Fruit fly (Drosophila melanogaster) whole organism, prepupa: ENCODE data around the gene CG42717.

ENCODE experiments used
- Blimp-1 ChIP-seq: fragments of 200-800 bp; sonication (Bioruptor generic); optimal IDR thresholded peaks from 3 replicates; lab custom pipeline; 2017; ENCODE audit warnings: missing biosample characterization, missing genetic modification characterization, mild to moderate bottlenecking, moderate library complexity, missing genetic modification reagents
- CG10631 ChIP-seq: fragments of 200-800 bp; sonication (Bioruptor generic); optimal IDR thresholded peaks from 2 replicates; lab custom pipeline; 2016; ENCODE audit warnings: missing biosample characterization, missing genetic modification characterization
- CG10669 ChIP-seq: fragments of 200-800 bp; sonication (Bioruptor generic); optimal IDR thresholded peaks from 3 replicates; lab custom pipeline; 2018; ENCODE audit warnings: missing biosample characterization, mild to moderate bottlenecking, missing genetic modification characterization, moderate library complexity
- CG11294 ChIP-seq: fragments of 200-800 bp; sonication (Bioruptor generic); IDR thresholded peaks from 2 replicates; pipeline ENCODE4 v1.3.6; 2022; ENCODE audit warnings: missing biosample characterization, missing genetic modification characterization
- CG11902 ChIP-seq: fragments of 200-800 bp; sonication (Bioruptor generic); optimal IDR thresholded peaks from 3 replicates; lab custom pipeline; 2016; ENCODE audit warnings: missing biosample characterization, missing genetic modification characterization
- CG1621 ChIP-seq: fragments of 200-800 bp; sonication (Bioruptor generic); optimal IDR thresholded peaks from 3 replicates; lab custom pipeline; 2018; ENCODE audit warnings: missing biosample characterization, mild to moderate bottlenecking, missing genetic modification characterization
- CG16779 ChIP-seq: fragments of 200-800 bp; sonication (Bioruptor generic); optimal IDR thresholded peaks from 3 replicates; lab custom pipeline; 2017; ENCODE audit warnings: missing biosample characterization, mild to moderate bottlenecking, missing genetic modification characterization
- CG3032 ChIP-seq: fragments of 200-800 bp; optimal IDR thresholded peaks from 2 replicates; lab custom pipeline; 2019; ENCODE audit warnings: missing biosample characterization, mild to moderate bottlenecking, missing genetic modification characterization, moderate library complexity
- CG31627 ChIP-seq: fragments of 200-800 bp; sonication (Bioruptor generic); optimal IDR thresholded peaks from 3 replicates; lab custom pipeline; 2016; ENCODE audit warnings: missing biosample characterization, missing genetic modification characterization
- CG32006 ChIP-seq: fragments of 200-800 bp; sonication (Bioruptor generic); optimal IDR thresholded peaks from 3 replicates; lab custom pipeline; 2017; ENCODE audit warnings: missing biosample characterization, mild to moderate bottlenecking, missing genetic modification characterization
- CG34406 ChIP-seq: fragments of 200-800 bp; sonication (Bioruptor generic); optimal IDR thresholded peaks from 3 replicates; lab custom pipeline; 2016; ENCODE audit warnings: missing biosample characterization, missing genetic modification characterization
- CG3919 ChIP-seq: fragments of 200-800 bp; sonication (Bioruptor generic); optimal IDR thresholded peaks from 3 replicates; lab custom pipeline; 2016; ENCODE audit warnings: missing biosample characterization, missing genetic modification characterization
- CG4318 ChIP-seq: fragments of 200-800 bp; sonication (Bioruptor generic); optimal IDR thresholded peaks from 3 replicates; lab custom pipeline; 2017; ENCODE audit warnings: missing biosample characterization, mild to moderate bottlenecking, missing genetic modification characterization
- CG6163 ChIP-seq: fragments of 200-800 bp; sonication (Bioruptor generic); IDR thresholded peaks from 3 replicates; pipeline ENCODE4 v1.3.6; 2022; ENCODE audit warnings: missing biosample characterization, missing genetic modification characterization
- CG6276 ChIP-seq: fragments of 200-800 bp; sonication (Bioruptor generic); optimal IDR thresholded peaks from 2 replicates; lab custom pipeline; 2017; ENCODE audit warnings: missing biosample characterization, mild to moderate bottlenecking, missing genetic modification characterization
- CG6792 ChIP-seq: fragments of 200-800 bp; sonication (Bioruptor generic); optimal IDR thresholded peaks from 3 replicates; lab custom pipeline; 2016; ENCODE audit warnings: missing biosample characterization, missing genetic modification characterization
- CG6854 ChIP-seq: fragments of 200-800 bp; sonication (Bioruptor generic); optimal IDR thresholded peaks from 2 replicates; lab custom pipeline; 2017; ENCODE audit warnings: missing biosample characterization, mild to moderate bottlenecking, missing genetic modification characterization
- CG8119 ChIP-seq: fragments of 200-800 bp; sonication (Bioruptor generic); IDR thresholded peaks from 3 replicates; pipeline ENCODE4 v1.3.6; 2022; ENCODE audit warnings: missing biosample characterization, missing genetic modification characterization
- CG8319 ChIP-seq: fragments of 200-800 bp; sonication (Bioruptor generic); optimal IDR thresholded peaks from 3 replicates; lab custom pipeline; 2016; ENCODE audit warnings: missing biosample characterization, missing genetic modification characterization
- CG8632 ChIP-seq: fragments of 200-800 bp; sonication (Bioruptor generic); optimal IDR thresholded peaks from 3 replicates; lab custom pipeline; 2016; ENCODE audit warnings: missing biosample characterization, missing genetic modification characterization
- CG9139 ChIP-seq: fragments of 200-800 bp; sonication (Bioruptor generic); optimal IDR thresholded peaks from 3 replicates; lab custom pipeline; 2017; ENCODE audit warnings: missing biosample characterization, mild to moderate bottlenecking, missing genetic modification characterization
- Eip75B ChIP-seq: fragments of 200-800 bp; sonication (Bioruptor generic); optimal IDR thresholded peaks from 3 replicates; lab custom pipeline; 2016; ENCODE audit warnings: missing biosample characterization, missing genetic modification characterization
- Eip93F ChIP-seq: fragments of 200-800 bp; sonication (Bioruptor generic); optimal IDR thresholded peaks from 2 replicates; lab custom pipeline; 2016; ENCODE audit warnings: missing biosample characterization, mild to moderate bottlenecking, missing genetic modification characterization
- Ets21C ChIP-seq: fragments of 200-800 bp; sonication (Bioruptor generic); optimal IDR thresholded peaks from 3 replicates; lab custom pipeline; 2016; ENCODE audit warnings: missing biosample characterization, missing genetic modification characterization
- Ets96B ChIP-seq: fragments of 200-800 bp; optimal IDR thresholded peaks from 2 replicates; lab custom pipeline; 2019; ENCODE audit warnings: missing biosample characterization, mild to moderate bottlenecking, missing genetic modification characterization, moderate library complexity
- Gug ChIP-seq: fragments of 200-800 bp; sonication (Bioruptor generic); IDR thresholded peaks from 2 replicates; pipeline ENCODE4 v1.3.6; 2022; ENCODE audit warnings: missing biosample characterization, missing genetic modification characterization
- Hr38 ChIP-seq: sonication (Bioruptor generic); optimal IDR thresholded peaks from 2 replicates; lab custom pipeline; 2016; ENCODE audit warnings: missing biosample characterization, missing genetic modification characterization
- Hr39 ChIP-seq: fragments of 200-800 bp; sonication (Bioruptor generic); optimal IDR thresholded peaks from 2 replicates; lab custom pipeline; 2016; ENCODE audit warnings: missing biosample characterization, missing genetic modification characterization
- Hr4 ChIP-seq: fragments of 200-800 bp; sonication (Bioruptor generic); optimal IDR thresholded peaks from 3 replicates; lab custom pipeline; 2016; ENCODE audit warnings: missing biosample characterization, missing genetic modification characterization
- Lpt ChIP-seq: fragments of 200-800 bp; sonication (Bioruptor generic); optimal IDR thresholded peaks from 3 replicates; lab custom pipeline; 2016; ENCODE audit warnings: missing biosample characterization, missing genetic modification characterization
- Met ChIP-seq: fragments of 200-800 bp; sonication (Bioruptor generic); optimal IDR thresholded peaks from 3 replicates; lab custom pipeline; 2016; ENCODE audit warnings: missing biosample characterization, missing genetic modification characterization
- OdsH ChIP-seq: fragments of 200-800 bp; sonication (Bioruptor generic); optimal IDR thresholded peaks from 3 replicates; lab custom pipeline; 2016; ENCODE audit warnings: missing biosample characterization, missing genetic modification characterization
- Smox ChIP-seq: fragments of 200-800 bp; sonication (Bioruptor generic); optimal IDR thresholded peaks from 3 replicates; lab custom pipeline; 2016; ENCODE audit warnings: missing biosample characterization, missing genetic modification characterization
- Sox102F ChIP-seq: fragments of 200-800 bp; sonication (Bioruptor generic); optimal IDR thresholded peaks from 2 replicates; lab custom pipeline; 2016; ENCODE audit warnings: missing biosample characterization, mild to moderate bottlenecking, missing genetic modification characterization
- Sox14 ChIP-seq: fragments of 200-800 bp; sonication (Bioruptor generic); optimal IDR thresholded peaks from 3 replicates; lab custom pipeline; 2016; ENCODE audit warnings: missing biosample characterization, missing genetic modification characterization
- Sox15 ChIP-seq: fragments of 200-800 bp; sonication (Bioruptor generic); optimal IDR thresholded peaks from 3 replicates; lab custom pipeline; 2016; ENCODE audit warnings: missing biosample characterization, missing genetic modification characterization
- achi ChIP-seq: fragments of 200-800 bp; sonication (Bioruptor generic); optimal IDR thresholded peaks from 3 replicates; lab custom pipeline; 2016; ENCODE audit warnings: missing biosample characterization, missing genetic modification characterization
- acj6 ChIP-seq: fragments of 200-800 bp; sonication (Bioruptor generic); optimal IDR thresholded peaks from 3 replicates; lab custom pipeline; 2016; ENCODE audit warnings: missing biosample characterization, missing genetic modification characterization
- cyc ChIP-seq: fragments of 200-800 bp; sonication (Bioruptor generic); optimal IDR thresholded peaks from 3 replicates; lab custom pipeline; 2016; ENCODE audit warnings: missing biosample characterization, missing genetic modification characterization
- dac ChIP-seq: fragments of 200-800 bp; sonication (Bioruptor generic); optimal IDR thresholded peaks from 2 replicates; lab custom pipeline; 2017; ENCODE audit warnings: missing biosample characterization, mild to moderate bottlenecking, missing genetic modification characterization
- dsx ChIP-seq: fragments of 200-800 bp; optimal IDR thresholded peaks from 3 replicates; lab custom pipeline; 2019; ENCODE audit warnings: missing biosample characterization, mild to moderate bottlenecking, missing genetic modification characterization, moderate library complexity; ENCODE audit not compliant: poor library complexity, severe bottlenecking
- eg ChIP-seq: fragments of 200-800 bp; sonication (Bioruptor generic); IDR thresholded peaks from 3 replicates; pipeline ENCODE4 v1.3.6; 2022; ENCODE audit warnings: missing biosample characterization, missing genetic modification characterization
- esn ChIP-seq: fragments of 200-800 bp; sonication (Bioruptor generic); optimal IDR thresholded peaks from 2 replicates; lab custom pipeline; 2016; ENCODE audit warnings: missing biosample characterization, mild to moderate bottlenecking, missing genetic modification characterization, moderate library complexity
- fd59A ChIP-seq: fragments of 200-800 bp; sonication (Bioruptor generic); optimal IDR thresholded peaks from 2 replicates; lab custom pipeline; 2017; ENCODE audit warnings: missing biosample characterization, mild to moderate bottlenecking, missing genetic modification characterization, missing genetic modification reagents
- fd85E ChIP-seq: fragments of 200-800 bp; sonication (Bioruptor generic); optimal IDR thresholded peaks from 3 replicates; lab custom pipeline; 2016; ENCODE audit warnings: missing biosample characterization, missing genetic modification characterization
- fkh ChIP-seq: fragments of 200-800 bp; sonication (Bioruptor generic); optimal IDR thresholded peaks from 3 replicates; lab custom pipeline; 2017; ENCODE audit warnings: missing biosample characterization, mild to moderate bottlenecking, missing genetic modification characterization, moderate library complexity
- pdm3 ChIP-seq: fragments of 200-800 bp; sonication (Bioruptor generic); optimal IDR thresholded peaks from 3 replicates; lab custom pipeline; 2016; ENCODE audit warnings: missing biosample characterization, missing genetic modification characterization
- salr ChIP-seq, 2 experiments: fragments of 200-800 bp; sonication (Bioruptor generic); optimal IDR thresholded peaks; 3 replicates each; lab custom pipeline; 2016 to 2018; ENCODE audit warnings: missing biosample characterization in 2 of 2, missing genetic modification characterization in 2 of 2, mild to moderate bottlenecking in 1 of 2
- spab ChIP-seq: fragments of 200-800 bp; sonication (Bioruptor generic); optimal IDR thresholded peaks from 2 replicates; lab custom pipeline; 2017; ENCODE audit warnings: missing biosample characterization, mild to moderate bottlenecking, missing genetic modification characterization, missing genetic modification reagents
- svp ChIP-seq: fragments of 200-800 bp; sonication (Bioruptor generic); peaks from one replicate; lab custom pipeline; 2016; ENCODE audit warnings: missing biosample characterization, missing genetic modification characterization
- topi ChIP-seq: fragments of 200-800 bp; sonication (Bioruptor generic); optimal IDR thresholded peaks from 3 replicates; lab custom pipeline; 2016; ENCODE audit warnings: missing biosample characterization, missing genetic modification characterization
- vri ChIP-seq: fragments of 200-800 bp; sonication (Bioruptor generic); optimal IDR thresholded peaks from 3 replicates; lab custom pipeline; 2016; ENCODE audit warnings: missing biosample characterization, mild to moderate bottlenecking, missing genetic modification characterization

Gene CG42717

DNA sequence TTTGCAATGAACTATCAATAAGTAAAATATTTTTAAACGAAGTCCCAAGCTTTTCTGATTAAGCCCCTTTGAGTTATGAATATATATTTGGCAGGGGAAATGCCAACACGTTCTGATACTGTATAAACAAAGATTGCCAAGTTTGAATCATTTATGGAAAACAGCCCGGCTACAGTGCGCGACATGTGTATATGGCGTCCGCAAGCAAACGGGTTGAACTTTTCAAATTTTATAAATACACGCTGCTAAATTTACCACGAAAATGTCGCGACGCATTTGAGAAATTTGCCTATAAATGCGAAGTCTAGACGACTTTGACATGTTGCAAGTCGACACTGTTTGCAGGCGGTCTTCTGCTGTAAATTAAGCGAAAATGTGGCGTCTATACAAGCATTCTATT is 15.1 kb upstream of the CG42717 start:
- peak; percentile 51 for TF ChIP-seq achi (GFP tag; lab: Kevin White, UChicago)
- TF ChIP-seq Ets21C = peak; percentile 67
- TF ChIP-seq CG9139 (GFP tag; lab: Kevin White, UChicago) = peak; percentile 62
- TF ChIP-seq spab (GFP tag; lab: Kevin White, UChicago) = peak; percentile 66
- peak; percentile 80 for TF ChIP-seq Hr39 (GFP tag; lab: Kevin White, UChicago)
- TF ChIP-seq topi (GFP tag; lab: Kevin White, UChicago) = peak; percentile 83
- peak; percentile 41 for TF ChIP-seq Blimp-1 (GFP tag; lab: Kevin White, UChicago)
- TF ChIP-seq CG11902 (GFP tag; lab: Kevin White, UChicago) = peak; percentile 55
- no peak for TF ChIP-seq fd85E (GFP tag; lab: Kevin White, UChicago)
- no peak for TF ChIP-seq CG4318 (GFP tag; lab: Kevin White, UChicago)
- peak; percentile 88 for TF ChIP-seq svp (GFP tag; lab: Kevin White, UChicago)
- TF ChIP-seq Eip75B (GFP tag; lab: Kevin White, UChicago) = peak; percentile 61
- peak; percentile 83 for TF ChIP-seq Met (GFP tag; lab: Kevin White, UChicago)
- TF ChIP-seq CG34406 (GFP tag; lab: Kevin White, UChicago) = peak; percentile 64
- no peak for TF ChIP-seq Hr38 (GFP tag; lab: Kevin White, UChicago)
- peak; percentile 46 for TF ChIP-seq Lpt
- peak; percentile 33 for TF ChIP-seq vri
- peak; percentile 62 for TF ChIP-seq CG8632 (GFP tag; lab: Kevin White, UChicago)
- TF ChIP-seq CG11294 = peak; percentile 45; the same call in 1 of the 2 replicates
- no peak for TF ChIP-seq dac
- TF ChIP-seq CG1621 (tag; lab: Kevin White, UChicago) = peak; percentile 74
- TF ChIP-seq CG31627 = peak; percentile 81
- no peak for TF ChIP-seq dsx (GFP tag; lab: Kevin White, UChicago)
- peak; percentile 13 for TF ChIP-seq Eip93F (GFP tag; lab: Kevin White, UChicago)
- peak; percentile 59 for TF ChIP-seq CG6792 (GFP tag; lab: Kevin White, UChicago)
- peak; percentile 55 for TF ChIP-seq CG10631 (GFP tag; lab: Kevin White, UChicago)
- peak; percentile 52 for TF ChIP-seq Hr4 (GFP tag; lab: Kevin White, UChicago)
- peak; percentile 67 for TF ChIP-seq CG3032 (tag; lab: Kevin White, UChicago)
- TF ChIP-seq CG32006 (GFP tag; lab: Kevin White, UChicago) = peak; percentile 64
- TF ChIP-seq CG6276 = peak; percentile 50
- TF ChIP-seq esn (GFP tag; lab: Kevin White, UChicago) = peak; percentile 80
- peak; percentile 50 to 77 for TF ChIP-seq salr (GFP tag; optimal IDR thresholded peaks at IDR 0.05; lab: Kevin White, UChicago)
- peak; percentile 69 for TF ChIP-seq acj6 (GFP tag; lab: Kevin White, UChicago)
- TF ChIP-seq CG10669 (GFP tag; lab: Kevin White, UChicago) = peak; percentile 71
- peak; percentile 81 for TF ChIP-seq Sox102F (GFP tag; lab: Kevin White, UChicago)
- peak; percentile 59 for TF ChIP-seq fd59A (GFP tag; lab: Kevin White, UChicago)
- peak; percentile 73 for TF ChIP-seq CG3919
- peak; percentile 77 for TF ChIP-seq eg (GFP tag; lab: Robert Waterston, UW)
- TF ChIP-seq Gug (GFP tag; lab: Robert Waterston, UW) = peak; percentile 34; the same call in 1 of the 2 replicates
- TF ChIP-seq Sox14 (GFP tag; lab: Kevin White, UChicago) = peak; percentile 80
- peak; percentile 48 for TF ChIP-seq Sox15 (GFP tag; lab: Kevin White, UChicago)
- TF ChIP-seq OdsH (GFP tag; lab: Kevin White, UChicago) = peak; percentile 60
- TF ChIP-seq CG8119 (GFP tag; lab: Robert Waterston, UW) = peak; percentile 71
- TF ChIP-seq CG6854 (GFP tag; lab: Kevin White, UChicago) = peak; percentile 52
- TF ChIP-seq CG6163 (GFP tag; lab: Robert Waterston, UW) = peak; percentile 81
- peak; percentile 14 for TF ChIP-seq fkh (GFP tag; lab: Kevin White, UChicago)
- TF ChIP-seq Smox = peak; percentile 65
- peak; percentile 16 for TF ChIP-seq CG16779 (tag; lab: Kevin White, UChicago)
- peak; percentile 76 for TF ChIP-seq cyc (GFP tag; lab: Kevin White, UChicago)
- peak; percentile 80 for TF ChIP-seq pdm3 (GFP tag; lab: Kevin White, UChicago)
- TF ChIP-seq CG8319 (GFP tag; lab: Kevin White, UChicago) = peak; percentile 52
- TF ChIP-seq Ets96B (tag; lab: Kevin White, UChicago) = peak; percentile 65
